Worm (Caenorhabditis elegans) whole organism, mixed stage, embryonic: Measurements from ENCODE around the gene srd-32.

Source experiments
- blmp-1 ChIP-seq: fragments of 150-350 bp; optimal IDR thresholded peaks from 2 replicates; lab custom pipeline; 2014; ENCODE audit warnings: missing biosample characterization, missing genetic modification characterization
- cnd-1 ChIP-seq: fragments of 200-800 bp; sonication (Bioruptor generic); optimal IDR thresholded peaks from 2 replicates; lab custom pipeline; 2018; ENCODE audit warnings: mild to moderate bottlenecking, missing genetic modification characterization, missing compliant biosample characterization
- drap-1 ChIP-seq: fragments of 200-800 bp; sonication (Bioruptor generic); optimal IDR thresholded peaks from 3 replicates; lab custom pipeline; 2018; ENCODE audit warnings: mild to moderate bottlenecking, missing genetic modification characterization, missing compliant biosample characterization
- elt-1 ChIP-seq: sonication (generic microtip); optimal IDR thresholded peaks from 2 replicates; lab custom pipeline; 2017; ENCODE audit warnings: missing genetic modification characterization, mild to moderate bottlenecking, missing compliant biosample characterization, antibody characterized with exemption, moderate library complexity, borderline replicate concordance; ENCODE audit not compliant: insufficient read depth
- lsy-2 ChIP-seq: fragments of 150-350 bp; optimal IDR thresholded peaks from 2 replicates; lab custom pipeline; 2014; ENCODE audit warnings: missing biosample characterization, missing genetic modification characterization
- nhr-237 ChIP-seq: fragments of 150-350 bp; optimal IDR thresholded peaks from 2 replicates; lab custom pipeline; 2014; ENCODE audit warnings: missing biosample characterization, missing genetic modification characterization
- nhr-28 ChIP-seq: fragments of 150-350 bp; optimal IDR thresholded peaks from 2 replicates; lab custom pipeline; 2014; ENCODE audit warnings: missing biosample characterization, missing genetic modification characterization
- nhr-76 ChIP-seq: sonication (generic microtip); optimal IDR thresholded peaks from 2 replicates; lab custom pipeline; 2017; ENCODE audit warnings: missing biosample characterization, missing genetic modification characterization
- pha-4 ChIP-seq: fragments of 150-350 bp; optimal IDR thresholded peaks from 2 replicates; lab custom pipeline; 2018; ENCODE audit warnings: missing biosample characterization, missing genetic modification reagents, missing genetic modification characterization
- unc-62 ChIP-seq: fragments of 150-350 bp; optimal IDR thresholded peaks from 2 replicates; lab custom pipeline; 2014; ENCODE audit warnings: missing biosample characterization, missing genetic modification reagents, missing genetic modification characterization

DNA sequence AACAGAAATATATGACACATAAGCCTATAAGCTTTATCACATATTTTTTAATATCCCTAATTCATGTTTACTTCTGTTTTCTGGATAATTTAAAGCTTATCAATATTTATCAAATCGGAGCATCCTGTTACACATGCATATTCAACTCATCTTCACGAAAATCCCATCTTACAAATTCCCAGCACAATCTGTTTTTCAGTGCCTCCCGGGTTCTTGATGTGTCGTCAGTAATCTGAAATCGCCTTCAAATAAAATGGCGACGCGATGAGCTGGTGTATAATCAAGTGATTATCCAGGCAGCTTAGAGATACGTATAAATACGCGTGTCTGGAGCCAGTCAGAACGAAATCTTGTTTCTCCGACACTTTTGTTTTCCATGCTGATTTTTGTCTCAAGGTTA is 15.0 kb upstream of the srd-32 start:
- TF ChIP-seq nhr-76 (tag; lab: Kevin White, UChicago) (no peak), unc-62 (GFP tag; lab: Kevin White, UChicago) (no peak), nhr-28 (tag; lab: Kevin White, UChicago) (no peak), nhr-237 (no peak), cnd-1 (tag; lab: Kevin White, UChicago) (no peak), elt-1 (no peak), drap-1 (GFP tag; lab: Kevin White, UChicago) (no peak), lsy-2 (tag; lab: Kevin White, UChicago) (no peak), blmp-1 (no peak), pha-4 (no peak)
